Fruit fly (Drosophila melanogaster) whole organism, embryonic: Measurements from ENCODE around the gene Vti1b.
A peak's percentile ranks its signal among the peaks of the same experiment; 100 is the strongest.

Experiments used
- Atf-2 ChIP-seq: fragments of 200-800 bp; sonication (Bioruptor generic); optimal IDR thresholded peaks from 2 replicates; lab custom pipeline; 2016; ENCODE audit warnings: missing biosample characterization, missing genetic modification characterization
- CG10366 ChIP-seq: fragments of 200-800 bp; sonication (Bioruptor generic); IDR thresholded peaks from 2 replicates; pipeline ENCODE4 v1.3.6; 2022; ENCODE audit warnings: missing biosample characterization, missing genetic modification characterization
- CG10959 ChIP-seq: fragments of 200-800 bp; sonication (Bioruptor generic); IDR thresholded peaks from 2 replicates; pipeline ENCODE4 v1.3.6; 2022; ENCODE audit warnings: missing biosample characterization, missing genetic modification characterization
- CG14050 ChIP-seq: fragments of 200-800 bp; sonication (Bioruptor generic); IDR thresholded peaks from 3 replicates; pipeline ENCODE4 v1.3.6; 2022; ENCODE audit warnings: missing biosample characterization, missing genetic modification characterization
- CG15269 ChIP-seq: fragments of 200-800 bp; sonication (Bioruptor generic); optimal IDR thresholded peaks from 2 replicates; lab custom pipeline; 2018; ENCODE audit warnings: missing biosample characterization, mild to moderate bottlenecking, missing genetic modification characterization, moderate library complexity
- CG15479 ChIP-seq: fragments of 200-800 bp; sonication (Bioruptor generic); optimal IDR thresholded peaks from 3 replicates; lab custom pipeline; 2019; ENCODE audit warnings: missing biosample characterization, mild to moderate bottlenecking, missing genetic modification characterization, moderate library complexity
- CG30431 ChIP-seq: fragments of 200-800 bp; sonication (Bioruptor generic); optimal IDR thresholded peaks from 2 replicates; lab custom pipeline; 2017; ENCODE audit warnings: missing biosample characterization, missing genetic modification characterization
- CG3847 ChIP-seq: fragments of 200-800 bp; sonication (Bioruptor generic); IDR thresholded peaks from 2 replicates; pipeline ENCODE4 v1.3.6; 2022; ENCODE audit warnings: missing biosample characterization, missing genetic modification characterization
- CG42726 ChIP-seq: fragments of 200-800 bp; sonication (Bioruptor generic); IDR thresholded peaks from 2 replicates; pipeline ENCODE4 v1.3.6; 2022; ENCODE audit warnings: missing biosample characterization, missing genetic modification characterization; ENCODE audit not compliant: partially characterized antibody
- CG4424 ChIP-seq: fragments of 200-800 bp; sonication (Bioruptor generic); optimal IDR thresholded peaks from 3 replicates; lab custom pipeline; 2016; ENCODE audit warnings: missing biosample characterization, missing genetic modification characterization
- CG4820 ChIP-seq: fragments of 200-800 bp; sonication (Bioruptor generic); optimal IDR thresholded peaks from 3 replicates; lab custom pipeline; 2016; ENCODE audit warnings: missing biosample characterization, missing genetic modification characterization
- CG6689 ChIP-seq: fragments of 200-800 bp; sonication (Bioruptor generic); IDR thresholded peaks from 2 replicates; pipeline ENCODE4 v1.3.6; 2022; ENCODE audit warnings: missing biosample characterization, missing genetic modification characterization
- CG8944 ChIP-seq: fragments of 200-800 bp; sonication (Bioruptor generic); optimal IDR thresholded peaks from 3 replicates; lab custom pipeline; 2016; ENCODE audit warnings: missing biosample characterization, missing genetic modification characterization
- Chrac-16 ChIP-seq: fragments of 200-800 bp; sonication (Bioruptor generic); optimal IDR thresholded peaks from 3 replicates; lab custom pipeline; 2016; ENCODE audit warnings: missing biosample characterization, missing genetic modification characterization
- CoRest ChIP-seq: fragments of 200-800 bp; sonication (Bioruptor generic); optimal IDR thresholded peaks from 3 replicates; lab custom pipeline; 2018; ENCODE audit warnings: missing biosample characterization, mild to moderate bottlenecking, missing genetic modification characterization, moderate library complexity
- Dip3 ChIP-seq: fragments of 200-800 bp; sonication (Bioruptor generic); optimal IDR thresholded peaks from 3 replicates; lab custom pipeline; 2016; ENCODE audit warnings: missing biosample characterization, missing genetic modification characterization
- Drgx ChIP-seq: fragments of 200-800 bp; sonication (Bioruptor generic); IDR thresholded peaks from 2 replicates; pipeline ENCODE4 v1.3.6; 2022; ENCODE audit warnings: missing biosample characterization, missing genetic modification characterization
- Hmx ChIP-seq: fragments of 200-800 bp; sonication (Bioruptor generic); optimal IDR thresholded peaks from 2 replicates; lab custom pipeline; 2016; ENCODE audit warnings: missing biosample characterization, missing genetic modification characterization
- Lhr ChIP-seq: fragments of 200-800 bp; sonication (Bioruptor generic); optimal IDR thresholded peaks from 3 replicates; lab custom pipeline; 2017; ENCODE audit warnings: mild to moderate bottlenecking, missing biosample characterization, missing genetic modification reagents, missing genetic modification characterization
- Med ChIP-seq: fragments of 200-800 bp; sonication (Bioruptor generic); peaks from one replicate; lab custom pipeline; 2016; ENCODE audit warnings: missing biosample characterization, missing genetic modification characterization, mild to moderate bottlenecking, inconsistent platforms, moderate library complexity
- Oli ChIP-seq: fragments of 200-800 bp; sonication (Bioruptor generic); optimal IDR thresholded peaks from 2 replicates; lab custom pipeline; 2018; ENCODE audit warnings: missing biosample characterization, mild to moderate bottlenecking, missing genetic modification characterization, moderate library complexity
- Sry-β ChIP-seq: fragments of 200-800 bp; sonication (Bioruptor generic); optimal IDR thresholded peaks from 2 replicates; lab custom pipeline; 2018; ENCODE audit warnings: missing biosample characterization, mild to moderate bottlenecking, missing genetic modification characterization, moderate library complexity
- Xbp1 ChIP-seq: fragments of 200-800 bp; sonication (Bioruptor generic); optimal IDR thresholded peaks from 3 replicates; lab custom pipeline; 2016; ENCODE audit warnings: missing biosample characterization, mild to moderate bottlenecking, missing genetic modification characterization
- YL-1 ChIP-seq: fragments of 200-800 bp; sonication (Bioruptor generic); optimal IDR thresholded peaks from 3 replicates; lab custom pipeline; 2017; ENCODE audit warnings: missing biosample characterization, mild to moderate bottlenecking, missing genetic modification characterization
- br ChIP-seq: fragments of >200 bp; optimal IDR thresholded peaks from 2 replicates; lab custom pipeline; 2017
- cg ChIP-seq: fragments of 200-800 bp; sonication (Bioruptor generic); optimal IDR thresholded peaks from 3 replicates; lab custom pipeline; 2019; ENCODE audit warnings: missing biosample characterization, mild to moderate bottlenecking, missing genetic modification characterization, moderate library complexity
- chinmo ChIP-seq: fragments of 200-800 bp; sonication (Bioruptor generic); IDR thresholded peaks from 4 replicates; pipeline ENCODE4 v1.3.6; 2022; ENCODE audit warnings: missing biosample characterization, missing genetic modification characterization; ENCODE audit not compliant: partially characterized antibody
- disco-r ChIP-seq: fragments of 200-800 bp; sonication (Bioruptor generic); optimal IDR thresholded peaks from 2 replicates; lab custom pipeline; 2016; ENCODE audit warnings: missing biosample characterization, missing genetic modification characterization
- eyg ChIP-seq: fragments of 200-800 bp; sonication (Bioruptor generic); optimal IDR thresholded peaks from 3 replicates; lab custom pipeline; 2016; ENCODE audit warnings: missing biosample characterization, missing genetic modification characterization
- gfzf ChIP-seq: fragments of 200-800 bp; sonication (Bioruptor generic); optimal IDR thresholded peaks from 2 replicates; lab custom pipeline; 2016; ENCODE audit warnings: missing biosample characterization, mild to moderate bottlenecking, missing genetic modification characterization, moderate library complexity
- h ChIP-seq: fragments of >200 bp; optimal IDR thresholded peaks from 2 replicates; lab custom pipeline; 2017
- hkb ChIP-seq, 2 experiments: fragments of 200-800 bp in 1 of 2; fragments of >200 bp in 1 of 2; sonication (Bioruptor generic) in 1 of 2; IDR thresholded peaks in 1 of 2; optimal IDR thresholded peaks in 1 of 2; 2 replicates each; pipeline versions ENCODE4 v1.3.6 to Lab custom; 2017 to 2022; ENCODE audit warnings: missing biosample characterization in 1 of 2, missing genetic modification characterization in 1 of 2
- lab ChIP-seq: fragments of 200-800 bp; sonication (Bioruptor generic); optimal IDR thresholded peaks from 3 replicates; lab custom pipeline; 2017; ENCODE audit warnings: missing biosample characterization, missing genetic modification characterization, mild to moderate bottlenecking, moderate library complexity, missing genetic modification reagents
- luna ChIP-seq: fragments of 200-800 bp; sonication (Bioruptor generic); optimal IDR thresholded peaks from 2 replicates; lab custom pipeline; 2016; ENCODE audit warnings: missing biosample characterization, missing genetic modification characterization
- mam ChIP-seq: fragments of 200-800 bp; sonication (Bioruptor generic); optimal IDR thresholded peaks from 3 replicates; lab custom pipeline; 2016; ENCODE audit warnings: missing biosample characterization, missing genetic modification characterization
- nerfin-2 ChIP-seq: fragments of 200-800 bp; sonication (Bioruptor generic); IDR thresholded peaks from 2 replicates; pipeline ENCODE4 v1.3.6; 2022; ENCODE audit warnings: missing biosample characterization, missing genetic modification characterization; ENCODE audit not compliant: partially characterized antibody
- nmo ChIP-seq: fragments of 200-800 bp; sonication (Bioruptor generic); optimal IDR thresholded peaks from 2 replicates; lab custom pipeline; 2018; ENCODE audit warnings: missing biosample characterization, mild to moderate bottlenecking, missing genetic modification characterization, moderate library complexity
- otp ChIP-seq: fragments of 200-800 bp; sonication (Bioruptor generic); IDR thresholded peaks from 3 replicates; pipeline ENCODE4, ENCODE4 v1.3.6; 2022; ENCODE audit warnings: missing biosample characterization, missing genetic modification characterization
- pb ChIP-seq: fragments of 200-800 bp; sonication (Bioruptor generic); optimal IDR thresholded peaks from 3 replicates; lab custom pipeline; 2016; ENCODE audit warnings: missing biosample characterization, missing genetic modification characterization
- pnt ChIP-seq: fragments of 200-800 bp; sonication (Bioruptor generic); optimal IDR thresholded peaks from 3 replicates; lab custom pipeline; 2016; ENCODE audit warnings: missing biosample characterization, missing genetic modification characterization
- repo ChIP-seq: fragments of 200-800 bp; sonication (Bioruptor generic); optimal IDR thresholded peaks from 2 replicates; lab custom pipeline; 2016; ENCODE audit warnings: missing biosample characterization, missing genetic modification characterization
- sc ChIP-seq, 3 experiments: fragments of >200 bp in 2 of 3; fragments of 200-800 bp in 1 of 3; sonication (Bioruptor generic) in 1 of 3; optimal IDR thresholded peaks; 2 replicates in 2 of 3; 3 replicates in 1 of 3; lab custom pipeline; 2017; ENCODE audit warnings: mild to moderate bottlenecking in 1 of 3, missing biosample characterization in 1 of 3, missing genetic modification characterization in 1 of 3, missing genetic modification reagents in 1 of 3
- schlank ChIP-seq: fragments of 200-800 bp; sonication (Bioruptor generic); optimal IDR thresholded peaks from 2 replicates; lab custom pipeline; 2018; ENCODE audit warnings: missing biosample characterization, mild to moderate bottlenecking, missing genetic modification characterization
- sd ChIP-seq: fragments of 200-800 bp; sonication (Bioruptor generic); optimal IDR thresholded peaks from 3 replicates; lab custom pipeline; 2018; ENCODE audit warnings: missing biosample characterization, mild to moderate bottlenecking, missing genetic modification characterization, moderate library complexity
- tio ChIP-seq: fragments of 200-800 bp; sonication (Bioruptor generic); optimal IDR thresholded peaks from 2 replicates; lab custom pipeline; 2017; ENCODE audit warnings: missing biosample characterization, missing genetic modification characterization, inconsistent platforms
- unc-4 ChIP-seq: fragments of 200-800 bp; sonication (Bioruptor generic); IDR thresholded peaks from 2 replicates; pipeline ENCODE4 v1.3.6; 2022; ENCODE audit warnings: missing biosample characterization, missing genetic modification characterization; ENCODE audit not compliant: partially characterized antibody
- vfl ChIP-seq: fragments of 200-800 bp; sonication (Bioruptor generic); optimal IDR thresholded peaks from 2 replicates; lab custom pipeline; 2016; ENCODE audit warnings: missing biosample characterization, missing genetic modification characterization
- vnd ChIP-seq: fragments of 200-800 bp; sonication (Bioruptor generic); IDR thresholded peaks from 3 replicates; pipeline ENCODE4 v1.3.6; 2022; ENCODE audit warnings: missing biosample characterization, missing genetic modification characterization; ENCODE audit not compliant: partially characterized antibody

The Vti1b gene

dm6 chr3R:18448059-18448979 is 51.5 kb downstream of the Vti1b start (continued):
- TF ChIP-seq Oli (no peak), Atf-2 (GFP tag; lab: Kevin White, UChicago) (peak; percentile 4), sc (optimal IDR thresholded peaks at IDR 0.05; lab: Kevin White, UChicago) (no peak), sc (GFP tag; optimal IDR thresholded peaks at IDR 0.05; lab: Kevin White, UChicago) (no peak), sd (tag; lab: Kevin White, UChicago) (no peak), CG10366 (no peak), repo (GFP tag; lab: Kevin White, UChicago) (no peak), Dip3 (GFP tag; lab: Kevin White, UChicago) (peak; percentile 89), gfzf (GFP tag; lab: Kevin White, UChicago) (no peak), otp (no peak), YL-1 (no peak), Med (GFP tag; lab: Kevin White, UChicago) (peak; percentile 87), pb (GFP tag; lab: Kevin White, UChicago) (no peak), Sry-β (no peak), CoRest (peak; percentile 34), br (lab: Kevin White, UChicago) (no peak), pnt (no peak), CG4820 (GFP tag; lab: Kevin White, UChicago) (no peak), Chrac-16 (no peak), Drgx (peak; percentile 60; the same call in 1 of the 2 replicates), CG10959 (GFP tag; lab: Robert Waterston, UW) (no peak), CG6689 (GFP tag; lab: Robert Waterston, UW) (no peak), Lhr (GFP tag; lab: Kevin White, UChicago) (no peak), vfl (GFP tag; lab: Kevin White, UChicago) (peak; percentile 20), Xbp1 (no peak), CG15479 (GFP tag; lab: Kevin White, UChicago) (no peak), lab (GFP tag; lab: Kevin White, UChicago) (peak; percentile 40), chinmo (GFP tag; lab: Robert Waterston, UW) (no peak), CG8944 (GFP tag; lab: Kevin White, UChicago) (no peak), CG4424 (no peak), CG3847 (GFP tag; lab: Robert Waterston, UW) (peak; percentile 36; the same call in 1 of the 2 replicates), hkb (optimal IDR thresholded peaks at IDR 0.05; lab: Kevin White, UChicago) (no peak), hkb (GFP tag; IDR thresholded peaks at IDR 0.05; lab: Robert Waterston, UW) (no peak), h (lab: Kevin White, UChicago) (no peak), cg (GFP tag; lab: Kevin White, UChicago) (peak; percentile 27), unc-4 (no peak), CG30431 (GFP tag; lab: Kevin White, UChicago) (no peak), schlank (peak; percentile 8), nerfin-2 (no peak), nmo (GFP tag; lab: Kevin White, UChicago) (no peak), eyg (GFP tag; lab: Kevin White, UChicago) (no peak), vnd (GFP tag; lab: Robert Waterston, UW) (no peak), disco-r (GFP tag; lab: Kevin White, UChicago) (no peak), CG42726 (GFP tag; lab: Robert Waterston, UW) (0 out of 2 replicates have a peak, but pooled peaks have one; percentile 15), tio (GFP tag; lab: Kevin White, UChicago) (peak; percentile 32), CG15269 (no peak), CG14050 (GFP tag; lab: Robert Waterston, UW) (no peak), luna (GFP tag; lab: Kevin White, UChicago) (no peak), Hmx (GFP tag; lab: Kevin White, UChicago) (peak; percentile 63), mam (GFP tag; lab: Kevin White, UChicago) (peak; percentile 71)
